Worm (Caenorhabditis elegans) whole organism, midembryonic: ENCODE results near the gene baf-1.

ENCODE experiments used
- flt-1 ChIP-seq: fragments of 200-800 bp; sonication (Bioruptor generic); IDR thresholded peaks from 2 replicates; pipeline ENCODE4 v1.3.6; 2022; ENCODE audit warnings: missing genetic modification characterization, missing compliant biosample characterization
- klf-2 ChIP-seq: fragments of 200-800 bp; sonication (Bioruptor generic); conservative IDR thresholded peaks from 2 replicates; pipeline ENCODE4 v1.3.6; 2022; ENCODE audit warnings: missing genetic modification reagents, missing genetic modification characterization, missing compliant biosample characterization
- ref-1 ChIP-seq: fragments of 200-800 bp; sonication (Bioruptor generic); conservative IDR thresholded peaks from 2 replicates; pipeline ENCODE4 v1.3.6; 2022; ENCODE audit warnings: missing genetic modification reagents, missing genetic modification characterization, missing compliant biosample characterization
- tab-1 ChIP-seq: fragments of 200-800 bp; sonication (Bioruptor generic); IDR thresholded peaks from 2 replicates; pipeline ENCODE4 v1.3.6; 2022; ENCODE audit warnings: missing genetic modification characterization, missing compliant biosample characterization
- ztf-29 ChIP-seq: fragments of 200-800 bp; sonication (Bioruptor generic); IDR thresholded peaks from 2 replicates; pipeline ENCODE4 v1.3.6; 2022; ENCODE audit warnings: missing genetic modification reagents, missing genetic modification characterization, missing compliant biosample characterization

ce11 chrIII:9467095-9467494, at the start of gene baf-1:
- TF ChIP-seq ref-1 (GFP tag; lab: Robert Waterston, UW) (no peak), ztf-29 (GFP tag; lab: Robert Waterston, UW) (no peak), klf-2 (GFP tag; lab: Robert Waterston, UW) (no peak), flt-1 (no peak), tab-1 (GFP tag; lab: Robert Waterston, UW) (no peak)
